Worm (Caenorhabditis elegans) whole organism, L1 larva: Measurements from ENCODE around the gene fbxa-28.
"Not testable (repeated sequence)": the region's sequence is repeated elsewhere in the genome, so short reads cannot be mapped to it uniquely, and the experiment has no call there.

ENCODE experiments used
- C34B4.2 ChIP-seq: sonication (generic microtip); optimal IDR thresholded peaks from 2 replicates; lab custom pipeline; 2017; ENCODE audit warnings: mild to moderate bottlenecking, missing genetic modification characterization, missing compliant biosample characterization
- alr-1 ChIP-seq: fragments of 200-800 bp; sonication (Bioruptor generic); optimal IDR thresholded peaks from 2 replicates; lab custom pipeline; 2018; ENCODE audit warnings: borderline replicate concordance, mild to moderate bottlenecking, missing genetic modification characterization, missing compliant biosample characterization
- ceh-63 ChIP-seq: fragments of 200-800 bp; sonication (Bioruptor generic); optimal IDR thresholded peaks from 2 replicates; lab custom pipeline; 2018; ENCODE audit warnings: mild to moderate bottlenecking, missing genetic modification characterization, missing compliant biosample characterization
- ceh-8 ChIP-seq: fragments of 200-800 bp; sonication (Bioruptor generic); optimal IDR thresholded peaks from 2 replicates; lab custom pipeline; 2018; ENCODE audit warnings: mild to moderate bottlenecking, missing genetic modification characterization, moderate library complexity, missing compliant biosample characterization
- ceh-88 ChIP-seq: fragments of 200-800 bp; sonication (Bioruptor generic); IDR thresholded peaks from 2 replicates; pipeline ENCODE4 v1.3.6; 2022; ENCODE audit warnings: missing genetic modification characterization, missing compliant biosample characterization
- ceh-90 ChIP-seq: sonication (generic microtip); optimal IDR thresholded peaks from 2 replicates; lab custom pipeline; 2016; ENCODE audit warnings: missing genetic modification characterization, missing compliant biosample characterization
- dsc-1 ChIP-seq: sonication (generic microtip); optimal IDR thresholded peaks from 2 replicates; lab custom pipeline; 2016; ENCODE audit warnings: mild to moderate bottlenecking, missing genetic modification characterization, missing compliant biosample characterization
- efl-1 ChIP-seq, 4 experiments: fragments of 150-350 bp; optimal IDR thresholded peaks in 3 of 4; peaks in 1 of 4; 1 replicate in 1 of 4; 2 replicates in 3 of 4; lab custom pipeline; 2014; ENCODE audit warnings: missing biosample characterization in 2 of 4, missing genetic modification characterization in 2 of 4, missing genetic modification reagents in 2 of 4
- egl-13 ChIP-seq: sonication (generic microtip); optimal IDR thresholded peaks from 2 replicates; lab custom pipeline; 2016; ENCODE audit warnings: missing genotype, missing genetic modification reagents, missing genetic modification characterization, missing compliant biosample characterization
- elt-2 ChIP-seq: sonication (generic microtip); optimal IDR thresholded peaks from 2 replicates; lab custom pipeline; 2016; ENCODE audit warnings: missing genetic modification characterization, mild to moderate bottlenecking, inconsistent platforms, missing compliant biosample characterization, missing genetic modification reagents
- elt-3 ChIP-seq, 6 experiments: fragments of 150-350 bp in 1 of 6; sonication (generic microtip); optimal IDR thresholded peaks; 2 replicates each; lab custom pipeline; 2017 to 2018; ENCODE audit warnings: missing biosample characterization in 6 of 6, missing genetic modification characterization in 6 of 6, inconsistent platforms in 1 of 6
- fkh-10 ChIP-seq: sonication (generic microtip); optimal IDR thresholded peaks from 2 replicates; lab custom pipeline; 2017; ENCODE audit warnings: missing biosample characterization, missing genetic modification reagents, missing genetic modification characterization
- fos-1 ChIP-seq: fragments of 150-350 bp; optimal IDR thresholded peaks from 2 replicates; lab custom pipeline; 2014; ENCODE audit warnings: missing biosample characterization, missing genetic modification characterization
- grh-1 ChIP-seq: fragments of 200-800 bp; sonication (Bioruptor generic); IDR thresholded peaks from 2 replicates; pipeline ENCODE4 v1.3.6; 2022; ENCODE audit warnings: missing genetic modification reagents, missing genetic modification characterization, missing compliant biosample characterization
- hpl-2 ChIP-seq: fragments of 150-350 bp; optimal IDR thresholded peaks from 2 replicates; lab custom pipeline; 2014; ENCODE audit warnings: missing biosample characterization, missing genetic modification reagents, missing genetic modification characterization
- jun-1 ChIP-seq: fragments of 150-350 bp; optimal IDR thresholded peaks from 2 replicates; lab custom pipeline; 2014; ENCODE audit warnings: missing biosample characterization, missing genetic modification reagents, missing genetic modification characterization
- lin-14 ChIP-seq: fragments of 200-800 bp; sonication (Bioruptor generic); optimal IDR thresholded peaks from 2 replicates; lab custom pipeline; 2018; ENCODE audit warnings: mild to moderate bottlenecking, missing genetic modification characterization, moderate library complexity, missing compliant biosample characterization
- lin-35 ChIP-seq, 2 experiments: fragments of 150-350 bp; optimal IDR thresholded peaks; 2 replicates each; lab custom pipeline; 2014; ENCODE audit warnings: missing biosample characterization in 2 of 2, missing genetic modification characterization in 2 of 2, missing genetic modification reagents in 2 of 2
- lsy-2 ChIP-seq, 2 experiments: fragments of 150-350 bp; optimal IDR thresholded peaks; 2 replicates each; lab custom pipeline; 2014; ENCODE audit warnings: missing biosample characterization in 2 of 2, missing genetic modification characterization in 2 of 2
- nhr-12 ChIP-seq: sonication (generic microtip); optimal IDR thresholded peaks from 2 replicates; lab custom pipeline; 2017; ENCODE audit warnings: missing biosample characterization, missing genetic modification characterization
- nhr-237 ChIP-seq: fragments of 150-350 bp; optimal IDR thresholded peaks from 2 replicates; lab custom pipeline; 2014; ENCODE audit warnings: missing biosample characterization, missing genetic modification characterization
- nhr-84 ChIP-seq: sonication (generic microtip); optimal IDR thresholded peaks from 2 replicates; lab custom pipeline; 2017; ENCODE audit warnings: missing biosample characterization, missing genetic modification characterization
- nhr-90 ChIP-seq: sonication (generic microtip); optimal IDR thresholded peaks from 2 replicates; lab custom pipeline; 2016; ENCODE audit warnings: mild to moderate bottlenecking, missing genetic modification characterization, missing compliant biosample characterization; ENCODE audit not compliant: poor library complexity
- sptf-1 ChIP-seq: fragments of 150-350 bp; optimal IDR thresholded peaks from 2 replicates; lab custom pipeline; 2014; ENCODE audit warnings: missing biosample characterization, missing genetic modification characterization
- sup-37 ChIP-seq: fragments of 200-800 bp; sonication (Bioruptor generic); optimal IDR thresholded peaks from 2 replicates; lab custom pipeline; 2018; ENCODE audit warnings: mild to moderate bottlenecking, missing genetic modification characterization, missing compliant biosample characterization
- unc-86 ChIP-seq: sonication (generic microtip); optimal IDR thresholded peaks from 2 replicates; lab custom pipeline; 2016; ENCODE audit warnings: missing genetic modification characterization, missing compliant biosample characterization

The fbxa-28 gene

ce11 chrIII:1256519-1256918 is 41.2 kb upstream of the fbxa-28 start, which contains the start of gene fbxa-208:
Gene fbxa-208, plus strand, starts transcription at chrIII:1256819.
- not testable (repeated sequence) for TF ChIP-seq ceh-90 (tag; lab: Kevin White, UChicago); ceh-88 (GFP tag; lab: Robert Waterston, UW); elt-3 (tag; optimal IDR thresholded peaks at IDR 0.05; lab: Kevin White, UChicago)

- TF ChIP-seq sptf-1 (tag; lab: Kevin White, UChicago); ceh-63 (GFP tag; lab: Kevin White, UChicago); nhr-12 (tag; lab: Kevin White, UChicago): not testable (repeated sequence)
These were observed 39.3 kb upstream of the fbxa-28 start, which contains the start of gene fbxa-78 for ce11 chrIII:1258358-1258757. Gene fbxa-78, minus strand, starts transcription at chrIII:1258458.

ce11 chrIII:1263692-1264091 is 34.0 kb upstream of the fbxa-28 start, which contains the start of gene srz-9:
Gene srz-9, plus strand, starts transcription at chrIII:1263992.
- not testable (repeated sequence) for TF ChIP-seq nhr-12 (tag; lab: Kevin White, UChicago); fos-1 (tag; lab: Kevin White, UChicago); lsy-2 (tag; optimal IDR thresholded peaks at IDR 0.05; lab: Kevin White, UChicago)

- not testable (repeated sequence) for TF ChIP-seq nhr-237; lin-14 (GFP tag; lab: Kevin White, UChicago); nhr-90 (tag; lab: Kevin White, UChicago)
These were observed 30.9 kb upstream of the fbxa-28 start, which contains the start of gene fbxa-151 for ce11 chrIII:1266799-1267198. Gene fbxa-151, minus strand, starts transcription at chrIII:1266899.

ce11 chrIII:1269156-1269555 is 28.5 kb upstream of the fbxa-28 start, which contains the start of gene fbxa-32:
Gene fbxa-32, minus strand, starts transcription at chrIII:1269256.
- peak; percentile 16 for TF ChIP-seq elt-2 (tag; lab: Kevin White, UChicago)
- no peak for TF ChIP-seq C34B4.2 (tag; lab: Kevin White, UChicago)
- TF ChIP-seq unc-86 (tag; lab: Kevin White, UChicago) = no peak
- TF ChIP-seq egl-13 (tag; lab: Kevin White, UChicago) = no peak

- TF ChIP-seq elt-2 (tag; lab: Kevin White, UChicago) (peak; percentile 24), elt-3 (tag; optimal IDR thresholded peaks at IDR 0.05; lab: Kevin White, UChicago) (no peak), efl-1 (optimal IDR thresholded peaks at IDR 0.05; lab: Kevin White, UChicago) (no peak), efl-1 (GFP tag; optimal IDR thresholded peaks at IDR 0.05 in 1 of 2; lab: Kevin White, UChicago) (peak in 1 of 2 experiments; percentile 26), fkh-10 (GFP tag; lab: Kevin White, UChicago) (no peak), lin-35 (GFP tag; optimal IDR thresholded peaks at IDR 0.05; lab: Kevin White, UChicago) (peak in 1 of 2 experiments; percentile 27), alr-1 (no peak), sup-37 (GFP tag; lab: Kevin White, UChicago) (no peak), ceh-8 (GFP tag; lab: Kevin White, UChicago) (no peak)
These were observed 26.3 kb upstream of the fbxa-28 start, which contains the start of gene fbxa-31 for ce11 chrIII:1271378-1271926. Gene fbxa-31, minus strand, starts transcription at chrIII:1271428.

ce11 chrIII:1273655-1274328 is 23.9 kb upstream of the fbxa-28 start, which contains the start of gene fbxa-29:
Gene fbxa-29, minus strand, starts transcription at chrIII:1273705.
- TF ChIP-seq elt-2 (tag; lab: Kevin White, UChicago) (peak; percentile 8), ceh-63 (GFP tag; lab: Kevin White, UChicago) (no peak), elt-3 (tag; optimal IDR thresholded peaks at IDR 0.05; lab: Kevin White, UChicago) (no peak)

ce11 chrIII:1275513-1275912 is 22.2 kb upstream of the fbxa-28 start, which contains the start of gene fbxa-30:
Gene fbxa-30, minus strand, starts transcription at chrIII:1275613.
- TF ChIP-seq elt-2 (tag; lab: Kevin White, UChicago) (no peak), hpl-2 (GFP tag; lab: Kevin White, UChicago) (no peak), dsc-1 (tag; lab: Kevin White, UChicago) (no peak), jun-1 (tag; lab: Kevin White, UChicago) (no peak), nhr-84 (no peak), grh-1 (GFP tag; lab: Robert Waterston, UW) (no peak), ceh-88 (GFP tag; lab: Robert Waterston, UW) (no peak)
